Worm (Caenorhabditis elegans) whole organism, L4 larva: ENCODE results near the gene C55A6.12.

Source experiments
- aly-2 ChIP-seq: sonication (generic microtip); optimal IDR thresholded peaks from 2 replicates; lab custom pipeline; 2018; ENCODE audit warnings: missing biosample characterization, missing genetic modification characterization
- cey-2 ChIP-seq: sonication (generic microtip); optimal IDR thresholded peaks from 3 replicates; lab custom pipeline; 2017; ENCODE audit warnings: missing genetic modification characterization, mild to moderate bottlenecking, missing compliant biosample characterization, antibody characterized with exemption, borderline replicate concordance; ENCODE audit not compliant: insufficient read depth
- lim-7 ChIP-seq: fragments of 200-800 bp; sonication (Bioruptor generic); IDR thresholded peaks from 2 replicates; pipeline ENCODE4 v1.3.6; 2022; ENCODE audit warnings: missing genetic modification characterization, missing compliant biosample characterization
- lin-39 ChIP-seq: fragments of 150-350 bp; optimal IDR thresholded peaks from 2 replicates; lab custom pipeline; 2014; ENCODE audit warnings: missing biosample characterization, missing genetic modification reagents, missing genetic modification characterization
- mes-2 ChIP-seq: sonication (generic microtip); optimal IDR thresholded peaks from 2 replicates; lab custom pipeline; 2016; ENCODE audit warnings: missing genotype, mild to moderate bottlenecking, missing genetic modification characterization, missing compliant biosample characterization; ENCODE audit not compliant: poor library complexity, severe bottlenecking
- pha-4 ChIP-seq, 2 experiments: fragments of 150-350 bp in 1 of 2; fragments of 200-800 bp in 1 of 2; sonication (Bioruptor generic) in 1 of 2; IDR thresholded peaks in 1 of 2; optimal IDR thresholded peaks in 1 of 2; 2 replicates each; pipeline versions ENCODE4 v1.3.6 to Lab custom; 2014 to 2022; ENCODE audit warnings: missing genetic modification characterization in 2 of 2, missing genetic modification reagents in 2 of 2, missing biosample characterization in 1 of 2, missing compliant biosample characterization in 1 of 2
- tra-1 ChIP-seq: fragments of 200-800 bp; sonication (Bioruptor generic); IDR thresholded peaks from 2 replicates; pipeline ENCODE4 v1.3.6; 2022; ENCODE audit warnings: missing genetic modification reagents, missing genetic modification characterization, missing compliant biosample characterization
- unc-39 ChIP-seq: sonication (generic microtip); optimal IDR thresholded peaks from 2 replicates; lab custom pipeline; 2017; ENCODE audit warnings: missing biosample characterization, missing genetic modification characterization
- zfp-2 ChIP-seq: sonication (generic microtip); optimal IDR thresholded peaks from 2 replicates; lab custom pipeline; 2016; ENCODE audit warnings: mild to moderate bottlenecking, missing genetic modification characterization, missing compliant biosample characterization
- ztf-11 ChIP-seq: fragments of 150-350 bp; optimal IDR thresholded peaks from 2 replicates; lab custom pipeline; 2014; ENCODE audit warnings: missing biosample characterization, missing genetic modification characterization

- TF ChIP-seq pha-4 (GFP tag; IDR thresholded peaks at IDR 0.05; lab: Robert Waterston, UW) (no peak), pha-4 (tag; optimal IDR thresholded peaks at IDR 0.05; lab: Kevin White, UChicago) (no peak), unc-39 (no peak), ztf-11 (tag; lab: Kevin White, UChicago) (no peak), tra-1 (no peak), cey-2 (tag; lab: Kevin White, UChicago) (no peak), lim-7 (GFP tag; lab: Robert Waterston, UW) (no peak), aly-2 (tag; lab: Kevin White, UChicago) (no peak), lin-39 (tag; lab: Kevin White, UChicago) (no peak), mes-2 (tag; lab: Kevin White, UChicago) (no peak), zfp-2 (tag; lab: Kevin White, UChicago) (no peak)
Measured at ce11 chrV:11474399-11474798, 28.5 kb downstream of the C55A6.12 start, which contains the start of gene nas-22.
